Fruit fly (Drosophila melanogaster) whole organism, wandering third instar larva: ENCODE data around the gene CG9667.

Source experiments
- fru ChIP-seq: fragments of 200-800 bp; sonication (Bioruptor generic); optimal IDR thresholded peaks from 3 replicates; lab custom pipeline; 2016; ENCODE audit warnings: missing biosample characterization, mild to moderate bottlenecking, missing genetic modification characterization
- jim ChIP-seq: fragments of 175-275, 200-325 bp; sonication (Bioruptor generic); optimal IDR thresholded peaks from 2 replicates; lab custom pipeline; 2016; ENCODE audit warnings: missing biosample characterization, mild to moderate bottlenecking, missing genetic modification characterization
- psq ChIP-seq: fragments of 200-800 bp; sonication (Bioruptor generic); optimal IDR thresholded peaks from 3 replicates; lab custom pipeline; 2017; ENCODE audit warnings: missing biosample characterization, mild to moderate bottlenecking, missing genetic modification characterization, moderate library complexity
- woc ChIP-seq: sonication (Bioruptor generic); optimal IDR thresholded peaks from 2 replicates; lab custom pipeline; 2016; ENCODE audit warnings: missing biosample characterization, mild to moderate bottlenecking, missing genetic modification characterization

dm6 chr3R:8115205-8115604 is 11.0 kb downstream of the CG9667 start:
- no peak for TF ChIP-seq psq (GFP tag; lab: Kevin White, UChicago)
- no peak for TF ChIP-seq jim (GFP tag; lab: Kevin White, UChicago)
- no peak for TF ChIP-seq woc (GFP tag; lab: Kevin White, UChicago)
- TF ChIP-seq fru (GFP tag; lab: Kevin White, UChicago), result no peak
